Fruit fly (Drosophila melanogaster): ENCODE results near the gene CG18048.

Gene CG18048

dm6 chr3R:6343396-6344239 lies 2.3 kb upstream of the CG18048 start, which contains the start of gene CG17919 (continued):
- TF ChIP-seq Rfx (GFP tag; IDR thresholded peaks at IDR 0.05) (no peak), CG13287 (GFP tag; IDR thresholded peaks at IDR 0.05; ENCODE audit: partially characterized antibody) (no peak), Neu2 (GFP tag; optimal IDR thresholded peaks at IDR 0.05; ENCODE audit: borderline replicate concordance) (no peak), CG17802 (tag; optimal IDR thresholded peaks at IDR 0.05) (no peak), Jarid2 (GFP tag; optimal IDR thresholded peaks at IDR 0.05) (peak; percentile 36), nau (GFP tag; optimal IDR thresholded peaks at IDR 0.05) (no peak), Lhr (GFP tag; optimal IDR thresholded peaks at IDR 0.05) (no peak), CG18262 (tag; optimal IDR thresholded peaks at IDR 0.05) (peak; percentile 23), CG17829 (tag; optimal IDR thresholded peaks at IDR 0.05) (no peak), CG15514 (GFP tag; optimal IDR thresholded peaks at IDR 0.05) (no peak), sens (GFP tag) (no peak), CG34422 (GFP tag; IDR thresholded peaks at IDR 0.05) (no peak), CHES-1-like (GFP tag; optimal IDR thresholded peaks at IDR 0.05) (no peak), CG2712 (tag; optimal IDR thresholded peaks at IDR 0.05) (peak; percentile 18), run (tag; optimal IDR thresholded peaks at IDR 0.05) (no peak), slou (GFP tag; optimal IDR thresholded peaks at IDR 0.05) (no peak), CG7786 (GFP tag; optimal IDR thresholded peaks at IDR 0.05) (no peak), CG17186 (GFP tag; optimal IDR thresholded peaks at IDR 0.05) (no peak), br (optimal IDR thresholded peaks at IDR 0.05) (no peak), fu2 (GFP tag; optimal IDR thresholded peaks at IDR 0.05) (no peak), CG12104 (GFP tag; optimal IDR thresholded peaks at IDR 0.05) (no peak), CG16815 (GFP tag; optimal IDR thresholded peaks at IDR 0.05) (no peak), CG16813 (GFP tag; IDR thresholded peaks at IDR 0.05; ENCODE audit: partially characterized antibody) (no peak), Ssrp (tag; optimal IDR thresholded peaks at IDR 0.05) (no peak), cwo (GFP tag; optimal IDR thresholded peaks at IDR 0.05) (no peak), CG2889 (GFP tag; IDR thresholded peaks at IDR 0.05) (no peak), Hr3 (GFP tag; optimal IDR thresholded peaks at IDR 0.05) (no peak), psq (GFP tag; optimal IDR thresholded peaks at IDR 0.05) (no peak), C15 (GFP tag; IDR thresholded peaks at IDR 0.05) (no peak), Xbp1 (GFP tag; optimal IDR thresholded peaks at IDR 0.05) (peak; percentile 11), cato (GFP tag; optimal IDR thresholded peaks at IDR 0.05; ENCODE audit: borderline replicate concordance) (no peak), da (GFP tag; optimal IDR thresholded peaks at IDR 0.05) (no peak), CG12236 (GFP tag; optimal IDR thresholded peaks at IDR 0.05) (no peak), Nf-YC (tag; optimal IDR thresholded peaks at IDR 0.05) (peak; percentile 15), wek (GFP tag; optimal IDR thresholded peaks at IDR 0.05) (no peak), CG10654 (GFP tag; optimal IDR thresholded peaks at IDR 0.05) (no peak), p53 (GFP tag; optimal IDR thresholded peaks at IDR 0.05) (no peak), CG13894 (tag; optimal IDR thresholded peaks at IDR 0.05) (peak; percentile 7), CG7745 (tag; optimal IDR thresholded peaks at IDR 0.05) (no peak), CG10267 (tag; optimal IDR thresholded peaks at IDR 0.05) (no peak), CG13775 (GFP tag; optimal IDR thresholded peaks at IDR 0.05) (no peak), CG3847 (GFP tag; IDR thresholded peaks at IDR 0.05) (no peak), Vsx1 (GFP tag; optimal IDR thresholded peaks at IDR 0.05) (no peak), CG15479 (GFP tag; optimal IDR thresholded peaks at IDR 0.05) (no peak), CG6791 (GFP tag; IDR thresholded peaks at IDR 0.05; ENCODE audit: partially characterized antibody) (no peak), dysf (GFP tag; IDR thresholded peaks at IDR 0.05) (no peak)
